Worm (Caenorhabditis elegans) whole organism, L1 larva: ENCODE data around the gene tsct-1.
A peak's percentile ranks its signal among the peaks of the same experiment; 100 is the strongest.

Experiments
- C04F5.9 ChIP-seq: sonication (generic microtip); optimal IDR thresholded peaks from 2 replicates; lab custom pipeline; 2016; ENCODE audit warnings: missing genetic modification characterization, missing compliant biosample characterization
- C34B4.2 ChIP-seq: sonication (generic microtip); optimal IDR thresholded peaks from 2 replicates; lab custom pipeline; 2017; ENCODE audit warnings: mild to moderate bottlenecking, missing genetic modification characterization, missing compliant biosample characterization
- Y116A8C.19 ChIP-seq: sonication (generic microtip); optimal IDR thresholded peaks from 2 replicates; lab custom pipeline; 2016; ENCODE audit warnings: missing compliant biosample characterization, missing genetic modification characterization, borderline replicate concordance
- aha-1 ChIP-seq: fragments of 150-350 bp; optimal IDR thresholded peaks from 2 replicates; lab custom pipeline; 2014; ENCODE audit warnings: missing biosample characterization, missing genetic modification characterization
- alr-1 ChIP-seq: fragments of 200-800 bp; sonication (Bioruptor generic); optimal IDR thresholded peaks from 2 replicates; lab custom pipeline; 2018; ENCODE audit warnings: borderline replicate concordance, mild to moderate bottlenecking, missing genetic modification characterization, missing compliant biosample characterization
- ceh-82 ChIP-seq, 3 experiments: fragments of 150-350 bp in 1 of 3; sonication (generic microtip) in 2 of 3; optimal IDR thresholded peaks; 2 replicates each; lab custom pipeline; 2014 to 2017; ENCODE audit warnings: missing biosample characterization in 3 of 3, missing genetic modification characterization in 3 of 3
- ceh-88 ChIP-seq: fragments of 200-800 bp; sonication (Bioruptor generic); IDR thresholded peaks from 2 replicates; pipeline ENCODE4 v1.3.6; 2022; ENCODE audit warnings: missing genetic modification characterization, missing compliant biosample characterization
- ceh-90 ChIP-seq: sonication (generic microtip); optimal IDR thresholded peaks from 2 replicates; lab custom pipeline; 2016; ENCODE audit warnings: missing genetic modification characterization, missing compliant biosample characterization
- dsc-1 ChIP-seq: sonication (generic microtip); optimal IDR thresholded peaks from 2 replicates; lab custom pipeline; 2016; ENCODE audit warnings: mild to moderate bottlenecking, missing genetic modification characterization, missing compliant biosample characterization
- efl-1 ChIP-seq, 4 experiments: fragments of 150-350 bp; optimal IDR thresholded peaks in 3 of 4; peaks in 1 of 4; 1 replicate in 1 of 4; 2 replicates in 3 of 4; lab custom pipeline; 2014; ENCODE audit warnings: missing biosample characterization in 2 of 4, missing genetic modification characterization in 2 of 4, missing genetic modification reagents in 2 of 4
- fkh-10 ChIP-seq: sonication (generic microtip); optimal IDR thresholded peaks from 2 replicates; lab custom pipeline; 2017; ENCODE audit warnings: missing biosample characterization, missing genetic modification reagents, missing genetic modification characterization
- fkh-8 ChIP-seq: sonication (generic microtip); optimal IDR thresholded peaks from 2 replicates; lab custom pipeline; 2016; ENCODE audit warnings: mild to moderate bottlenecking, missing genetic modification characterization, missing compliant biosample characterization
- hlh-17 ChIP-seq: fragments of 200-800 bp; sonication (Bioruptor generic); optimal IDR thresholded peaks from 2 replicates; lab custom pipeline; 2018; ENCODE audit warnings: missing genetic modification characterization, mild to moderate bottlenecking, missing compliant biosample characterization, moderate library complexity, borderline replicate concordance
- isw-1 ChIP-seq: fragments of 200-800 bp; sonication (Bioruptor generic); IDR thresholded peaks from 2 replicates; pipeline ENCODE4 v1.3.6; 2022; ENCODE audit warnings: missing genetic modification characterization, missing compliant biosample characterization
- jun-1 ChIP-seq: fragments of 150-350 bp; optimal IDR thresholded peaks from 2 replicates; lab custom pipeline; 2014; ENCODE audit warnings: missing biosample characterization, missing genetic modification reagents, missing genetic modification characterization
- lin-13 ChIP-seq: fragments of 150-350 bp; optimal IDR thresholded peaks from 2 replicates; lab custom pipeline; 2014; ENCODE audit warnings: missing biosample characterization, missing genetic modification reagents, missing genetic modification characterization
- lin-14 ChIP-seq: fragments of 200-800 bp; sonication (Bioruptor generic); optimal IDR thresholded peaks from 2 replicates; lab custom pipeline; 2018; ENCODE audit warnings: mild to moderate bottlenecking, missing genetic modification characterization, moderate library complexity, missing compliant biosample characterization
- lin-35 ChIP-seq, 2 experiments: fragments of 150-350 bp; optimal IDR thresholded peaks; 2 replicates each; lab custom pipeline; 2014; ENCODE audit warnings: missing biosample characterization in 2 of 2, missing genetic modification characterization in 2 of 2, missing genetic modification reagents in 2 of 2
- lsy-2 ChIP-seq, 2 experiments: fragments of 150-350 bp; optimal IDR thresholded peaks; 2 replicates each; lab custom pipeline; 2014; ENCODE audit warnings: missing biosample characterization in 2 of 2, missing genetic modification characterization in 2 of 2
- mdl-1 ChIP-seq, 2 experiments: fragments of 150-350 bp; optimal IDR thresholded peaks; 2 replicates each; lab custom pipeline; 2014 to 2017; ENCODE audit warnings: missing biosample characterization in 2 of 2, missing genetic modification characterization in 2 of 2, inconsistent platforms in 1 of 2
- mep-1 ChIP-seq: fragments of 150-350 bp; optimal IDR thresholded peaks from 2 replicates; lab custom pipeline; 2014; ENCODE audit warnings: missing biosample characterization, missing genetic modification characterization
- nhr-11 ChIP-seq: fragments of 150-350 bp; optimal IDR thresholded peaks from 2 replicates; lab custom pipeline; 2014; ENCODE audit warnings: missing biosample characterization, missing genetic modification characterization
- nhr-20 ChIP-seq: sonication (generic microtip); optimal IDR thresholded peaks from 2 replicates; lab custom pipeline; 2016; ENCODE audit warnings: mild to moderate bottlenecking, missing genetic modification characterization, missing compliant biosample characterization
- nhr-28 ChIP-seq: fragments of 150-350 bp; optimal IDR thresholded peaks from 2 replicates; lab custom pipeline; 2014; ENCODE audit warnings: missing biosample characterization, missing genetic modification characterization
- nhr-76 ChIP-seq: sonication (generic microtip); optimal IDR thresholded peaks from 2 replicates; lab custom pipeline; 2017; ENCODE audit warnings: missing biosample characterization, missing genetic modification characterization
- nhr-77 ChIP-seq: fragments of 150-350 bp; optimal IDR thresholded peaks from 2 replicates; lab custom pipeline; 2014; ENCODE audit warnings: missing biosample characterization, missing genetic modification characterization
- nhr-84 ChIP-seq: sonication (generic microtip); optimal IDR thresholded peaks from 2 replicates; lab custom pipeline; 2017; ENCODE audit warnings: missing biosample characterization, missing genetic modification characterization
- sox-4 ChIP-seq: sonication (generic microtip); optimal IDR thresholded peaks from 2 replicates; lab custom pipeline; 2016; ENCODE audit warnings: missing genetic modification characterization, missing compliant biosample characterization
- sptf-1 ChIP-seq: fragments of 150-350 bp; optimal IDR thresholded peaks from 2 replicates; lab custom pipeline; 2014; ENCODE audit warnings: missing biosample characterization, missing genetic modification characterization
- sup-37 ChIP-seq: fragments of 200-800 bp; sonication (Bioruptor generic); optimal IDR thresholded peaks from 2 replicates; lab custom pipeline; 2018; ENCODE audit warnings: mild to moderate bottlenecking, missing genetic modification characterization, missing compliant biosample characterization
- swsn-7 ChIP-seq: sonication (generic microtip); optimal IDR thresholded peaks from 2 replicates; lab custom pipeline; 2016; ENCODE audit warnings: missing genetic modification characterization, missing compliant biosample characterization
- vab-15 ChIP-seq: sonication (generic microtip); optimal IDR thresholded peaks from 2 replicates; lab custom pipeline; 2017; ENCODE audit warnings: missing genotype, mild to moderate bottlenecking, missing genetic modification characterization, missing compliant biosample characterization

The tsct-1 gene

ce11 chrX:12480447-12480998 lies 46.6 kb downstream of the tsct-1 start, which contains the start of gene atf-6 (continued):
- TF ChIP-seq vab-15 (peak; percentile 54), lin-13 (GFP tag; lab: Kevin White, UChicago) (peak; percentile 65), ceh-90 (no peak), swsn-7 (peak; percentile 92), fkh-8 (peak; percentile 77), nhr-76 (no peak), dsc-1 (tag; lab: Kevin White, UChicago) (peak; percentile 69), Y116A8C.19 (tag; lab: Kevin White, UChicago) (no peak)

DNA sequence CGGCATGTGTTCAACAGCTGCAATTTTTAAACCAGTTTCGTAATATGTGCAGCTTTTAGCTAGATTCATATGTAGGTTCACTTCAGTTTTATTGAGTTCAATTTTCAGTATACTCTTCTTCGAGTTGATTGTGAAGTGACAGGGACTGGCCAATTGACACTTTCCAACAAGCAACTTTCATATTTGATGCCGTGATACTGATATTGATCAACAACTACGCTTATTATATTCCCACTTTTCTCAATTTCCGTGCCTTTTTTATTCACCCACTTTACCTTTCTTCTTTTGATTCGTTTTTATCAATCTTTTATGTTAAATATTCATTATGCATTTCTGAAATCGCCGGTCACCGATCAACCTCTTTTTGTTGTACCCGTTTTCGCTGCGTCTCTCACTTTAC lies 50.2 kb downstream of the tsct-1 start:
- no peak for TF ChIP-seq nhr-77 (tag; lab: Kevin White, UChicago)
- TF ChIP-seq sox-4: no peak
- no peak for TF ChIP-seq ceh-88 (GFP tag; lab: Robert Waterston, UW)
- TF ChIP-seq C34B4.2 (tag; lab: Kevin White, UChicago): no peak
- no peak for TF ChIP-seq sptf-1

DNA sequence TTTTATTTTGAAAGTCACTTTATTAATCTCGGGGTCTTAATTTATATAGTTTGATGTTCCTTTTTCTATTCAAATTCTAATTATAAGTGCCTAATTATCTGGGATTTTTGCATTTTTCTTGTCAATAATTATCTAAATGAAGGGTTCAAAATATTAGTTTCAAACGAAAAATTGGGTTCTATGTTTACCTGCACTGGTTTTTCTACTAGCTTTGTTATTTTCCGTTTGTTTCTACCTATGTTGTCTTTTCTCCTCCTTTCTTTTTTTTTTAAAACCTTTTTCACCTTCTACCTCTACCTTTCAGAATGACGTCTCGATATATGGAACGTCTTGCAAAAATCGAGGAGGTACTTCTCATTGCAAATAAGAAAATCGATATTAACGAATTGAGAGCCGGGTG lies 50.9 kb downstream of the tsct-1 start, which contains the start of gene tbc-13:
Gene tbc-13, plus strand, starts transcription at position 301 of the 400 bp plus-strand sequence.
- no peak for TF ChIP-seq C04F5.9 (tag; lab: Kevin White, UChicago)
- no peak for TF ChIP-seq mdl-1 (tag; optimal IDR thresholded peaks at IDR 0.05; lab: Kevin White, UChicago)
- no peak for TF ChIP-seq aha-1 (tag; lab: Kevin White, UChicago)
- TF ChIP-seq lin-14 (GFP tag; lab: Kevin White, UChicago): no peak
- TF ChIP-seq ceh-88 (GFP tag; lab: Robert Waterston, UW): no peak
- TF ChIP-seq hlh-17 (GFP tag; lab: Kevin White, UChicago): no peak
- TF ChIP-seq efl-1 (optimal IDR thresholded peaks at IDR 0.05; lab: Kevin White, UChicago): no peak
- no peak for TF ChIP-seq efl-1 (GFP tag; optimal IDR thresholded peaks at IDR 0.05 in 1 of 2; lab: Kevin White, UChicago)
- TF ChIP-seq nhr-77 (tag; lab: Kevin White, UChicago): no peak
- no peak for TF ChIP-seq sup-37 (GFP tag; lab: Kevin White, UChicago)
- no peak for TF ChIP-seq alr-1
- no peak for TF ChIP-seq nhr-28 (tag; lab: Kevin White, UChicago)
- TF ChIP-seq fkh-10 (GFP tag; lab: Kevin White, UChicago): no peak
- TF ChIP-seq jun-1 (tag; lab: Kevin White, UChicago): no peak
- no peak for TF ChIP-seq isw-1 (GFP tag; lab: Robert Waterston, UW)
- no peak for TF ChIP-seq nhr-20
- TF ChIP-seq lsy-2 (tag; optimal IDR thresholded peaks at IDR 0.05; lab: Kevin White, UChicago): no peak
- TF ChIP-seq, all 84 proteins: peak for 0

ce11 chrX:12491138-12491537 lies 57.2 kb downstream of the tsct-1 start:
- TF ChIP-seq ceh-82 (tag; optimal IDR thresholded peaks at IDR 0.05; lab: Kevin White, UChicago) (no peak), efl-1 (optimal IDR thresholded peaks at IDR 0.05; lab: Kevin White, UChicago) (no peak), efl-1 (GFP tag; optimal IDR thresholded peaks at IDR 0.05 in 1 of 2; lab: Kevin White, UChicago) (peak in 1 of 2 experiments; percentile 78)

- TF ChIP-seq nhr-84 (tag; lab: Kevin White, UChicago): no peak
- no peak for TF ChIP-seq lin-35 (GFP tag; optimal IDR thresholded peaks at IDR 0.05; lab: Kevin White, UChicago)
- TF ChIP-seq nhr-11 (tag; lab: Kevin White, UChicago): no peak
- no peak for TF ChIP-seq mep-1 (tag; lab: Kevin White, UChicago)
Measured at ce11 chrX:12492467-12492866, 58.6 kb downstream of the tsct-1 start, which contains the start of gene lips-1. TSS of gene lips-1 (plus strand) at chrX:12492767.
